Fruit fly (Drosophila melanogaster) whole organism, embryonic: Measurements from ENCODE around the gene Lamtor5.

ENCODE experiments used
- Abd-B ChIP-seq: fragments of 200-800 bp; sonication (Bioruptor generic); optimal IDR thresholded peaks from 2 replicates; lab custom pipeline; 2018; ENCODE audit warnings: missing biosample characterization, mild to moderate bottlenecking, missing genetic modification characterization, moderate library complexity
- CG1024 ChIP-seq: fragments of 200-800 bp; sonication (Bioruptor generic); IDR thresholded peaks from 2 replicates; pipeline ENCODE4 v1.3.6; 2022; ENCODE audit warnings: missing biosample characterization, missing genetic modification characterization
- CG11504 ChIP-seq: fragments of 200-800 bp; sonication (Bioruptor generic); optimal IDR thresholded peaks from 3 replicates; lab custom pipeline; 2019; ENCODE audit warnings: missing biosample characterization, mild to moderate bottlenecking, missing genetic modification characterization, moderate library complexity
- CG13287 ChIP-seq: fragments of 200-800 bp; sonication (Bioruptor generic); IDR thresholded peaks from 2 replicates; pipeline ENCODE4 v1.3.6; 2022; ENCODE audit warnings: missing biosample characterization, missing genetic modification characterization; ENCODE audit not compliant: partially characterized antibody
- CG14014 ChIP-seq: fragments of 200-800 bp; sonication (Bioruptor generic); IDR thresholded peaks from 2 replicates; pipeline ENCODE4 v1.3.6; 2022; ENCODE audit warnings: missing biosample characterization, missing genetic modification characterization
- CG14710 ChIP-seq: fragments of 200-800 bp; sonication (Bioruptor generic); optimal IDR thresholded peaks from 3 replicates; lab custom pipeline; 2019; ENCODE audit warnings: missing biosample characterization, mild to moderate bottlenecking, missing genetic modification characterization, moderate library complexity
- CG15073 ChIP-seq: fragments of 200-800 bp; sonication (Bioruptor generic); optimal IDR thresholded peaks from 2 replicates; lab custom pipeline; 2016; ENCODE audit warnings: missing biosample characterization, missing genetic modification characterization
- CG15269 ChIP-seq: fragments of 200-800 bp; sonication (Bioruptor generic); optimal IDR thresholded peaks from 2 replicates; lab custom pipeline; 2018; ENCODE audit warnings: missing biosample characterization, mild to moderate bottlenecking, missing genetic modification characterization, moderate library complexity
- CG18476 ChIP-seq: fragments of 200-800 bp; sonication (Bioruptor generic); optimal IDR thresholded peaks from 2 replicates; lab custom pipeline; 2016; ENCODE audit warnings: missing biosample characterization, mild to moderate bottlenecking, missing genetic modification characterization
- CG30020 ChIP-seq: fragments of 200-800 bp; optimal IDR thresholded peaks from 2 replicates; lab custom pipeline; 2019; ENCODE audit warnings: missing biosample characterization, mild to moderate bottlenecking, missing genetic modification characterization, moderate library complexity
- CG30431 ChIP-seq: fragments of 200-800 bp; sonication (Bioruptor generic); optimal IDR thresholded peaks from 2 replicates; lab custom pipeline; 2017; ENCODE audit warnings: missing biosample characterization, missing genetic modification characterization
- CG31365 ChIP-seq: fragments of 200-800 bp; sonication (Bioruptor generic); optimal IDR thresholded peaks from 2 replicates; lab custom pipeline; 2018; ENCODE audit warnings: missing biosample characterization, mild to moderate bottlenecking, missing genetic modification characterization
- CG32767 ChIP-seq: fragments of 200-800 bp; sonication (Bioruptor generic); IDR thresholded peaks from 2 replicates; pipeline ENCODE4 v1.3.6; 2022; ENCODE audit warnings: missing biosample characterization, missing genetic modification characterization
- CG3407 ChIP-seq: fragments of 200-800 bp; sonication (Bioruptor generic); optimal IDR thresholded peaks from 2 replicates; lab custom pipeline; 2018; ENCODE audit warnings: missing biosample characterization, mild to moderate bottlenecking, missing genetic modification characterization
- CG34376 ChIP-seq: fragments of 200-800 bp; sonication (Bioruptor generic); optimal IDR thresholded peaks from 2 replicates; lab custom pipeline; 2018; ENCODE audit warnings: missing biosample characterization, mild to moderate bottlenecking, missing genetic modification characterization
- CG42726 ChIP-seq: fragments of 200-800 bp; sonication (Bioruptor generic); IDR thresholded peaks from 2 replicates; pipeline ENCODE4 v1.3.6; 2022; ENCODE audit warnings: missing biosample characterization, missing genetic modification characterization; ENCODE audit not compliant: partially characterized antibody
- CG5245 ChIP-seq: fragments of 200-800 bp; sonication (Bioruptor generic); optimal IDR thresholded peaks from 3 replicates; lab custom pipeline; 2016; ENCODE audit warnings: missing biosample characterization, missing genetic modification characterization
- CG6654 ChIP-seq: fragments of 200-800 bp; sonication (Bioruptor generic); optimal IDR thresholded peaks from 2 replicates; lab custom pipeline; 2017; ENCODE audit warnings: missing biosample characterization, mild to moderate bottlenecking, missing genetic modification characterization
- CG6854 ChIP-seq: fragments of 200-800 bp; sonication (Bioruptor generic); optimal IDR thresholded peaks from 3 replicates; lab custom pipeline; 2017; ENCODE audit warnings: missing biosample characterization, mild to moderate bottlenecking, missing genetic modification characterization
- CG8089 ChIP-seq: fragments of 200-800 bp; sonication (Bioruptor generic); optimal IDR thresholded peaks from 3 replicates; lab custom pipeline; 2016; ENCODE audit warnings: missing biosample characterization, missing genetic modification characterization
- D19B ChIP-seq: fragments of 200-800 bp; sonication (Bioruptor generic); optimal IDR thresholded peaks from 2 replicates; lab custom pipeline; 2017; ENCODE audit warnings: missing biosample characterization, mild to moderate bottlenecking, missing genetic modification characterization
- Dad ChIP-seq: fragments of 200-800 bp; sonication (Bioruptor generic); optimal IDR thresholded peaks from 3 replicates; lab custom pipeline; 2016; ENCODE audit warnings: missing biosample characterization, missing genetic modification characterization
- Dll ChIP-seq: fragments of 200-800 bp; sonication (Bioruptor generic); IDR thresholded peaks from 4 replicates; pipeline ENCODE4 v1.3.6; 2022; ENCODE audit warnings: missing biosample characterization, missing genetic modification characterization; ENCODE audit not compliant: partially characterized antibody
- ERR ChIP-seq: fragments of 200-800 bp; sonication (Bioruptor generic); optimal IDR thresholded peaks from 2 replicates; lab custom pipeline; 2016; ENCODE audit warnings: missing biosample characterization, missing genetic modification characterization
- Fer3 ChIP-seq: fragments of 200-800 bp; sonication (Bioruptor generic); optimal IDR thresholded peaks from 2 replicates; lab custom pipeline; 2018; ENCODE audit warnings: missing biosample characterization, mild to moderate bottlenecking, missing genetic modification characterization, moderate library complexity
- H2.0 ChIP-seq: fragments of 200-800 bp; sonication (Bioruptor generic); IDR thresholded peaks from 2 replicates; pipeline ENCODE4 v1.3.6; 2022; ENCODE audit warnings: missing biosample characterization, missing genetic modification characterization
- HLHmδ ChIP-seq: fragments of 200-800 bp; sonication (Bioruptor generic); optimal IDR thresholded peaks from 2 replicates; lab custom pipeline; 2018; ENCODE audit warnings: missing biosample characterization, mild to moderate bottlenecking, missing genetic modification characterization, moderate library complexity
- Hand ChIP-seq: fragments of 200-800 bp; sonication (Bioruptor generic); optimal IDR thresholded peaks from 2 replicates; lab custom pipeline; 2017; ENCODE audit warnings: mild to moderate bottlenecking, missing biosample characterization, missing genetic modification reagents, missing genetic modification characterization
- Lpt ChIP-seq: fragments of >200 bp; optimal IDR thresholded peaks from 2 replicates; lab custom pipeline; 2018; ENCODE audit warnings: missing biosample characterization, missing genetic modification characterization
- MESR4 ChIP-seq: fragments of 200-800 bp; sonication (Bioruptor generic); optimal IDR thresholded peaks from 2 replicates; lab custom pipeline; 2018; ENCODE audit warnings: missing biosample characterization, mild to moderate bottlenecking, missing genetic modification characterization, moderate library complexity
- Nf-YC ChIP-seq: fragments of 200-800 bp; optimal IDR thresholded peaks from 3 replicates; lab custom pipeline; 2019; ENCODE audit warnings: missing biosample characterization, mild to moderate bottlenecking, missing genetic modification characterization, moderate library complexity
- NfI ChIP-seq: fragments of 200-800 bp; sonication (Bioruptor generic); optimal IDR thresholded peaks from 3 replicates; lab custom pipeline; 2018; ENCODE audit warnings: missing biosample characterization, mild to moderate bottlenecking, missing genetic modification characterization, moderate library complexity
- Oaz ChIP-seq: fragments of 200-800 bp; sonication (Bioruptor generic); IDR thresholded peaks from 2 replicates; pipeline ENCODE4 v1.3.6; 2022; ENCODE audit warnings: missing biosample characterization, missing genetic modification characterization
- Sry-β ChIP-seq: fragments of 200-800 bp; sonication (Bioruptor generic); optimal IDR thresholded peaks from 2 replicates; lab custom pipeline; 2018; ENCODE audit warnings: missing biosample characterization, mild to moderate bottlenecking, missing genetic modification characterization, moderate library complexity
- da ChIP-seq: fragments of 200-800 bp; sonication (Bioruptor generic); optimal IDR thresholded peaks from 2 replicates; lab custom pipeline; 2016; ENCODE audit warnings: missing biosample characterization, missing genetic modification characterization
- dati ChIP-seq: fragments of 200-800 bp; sonication (Bioruptor generic); IDR thresholded peaks from 2 replicates; pipeline ENCODE4 v1.3.6; 2022; ENCODE audit warnings: missing biosample characterization, missing genetic modification characterization
- dm ChIP-seq: fragments of 200-800 bp; sonication (Bioruptor generic); optimal IDR thresholded peaks from 3 replicates; lab custom pipeline; 2016; ENCODE audit warnings: missing biosample characterization, missing genetic modification characterization
- esg ChIP-seq: fragments of 200-800 bp; sonication (Bioruptor generic); conservative IDR thresholded peaks from 2 replicates; pipeline ENCODE4 v1.3.6; 2022; ENCODE audit warnings: missing biosample characterization, missing genetic modification characterization
- gro ChIP-seq: fragments of 200-800 bp; sonication (Bioruptor generic); optimal IDR thresholded peaks from 2 replicates; lab custom pipeline; 2016; ENCODE audit warnings: missing biosample characterization, missing genetic modification characterization
- kay ChIP-seq: fragments of 200-800 bp; sonication (Bioruptor generic); optimal IDR thresholded peaks from 2 replicates; lab custom pipeline; 2016; ENCODE audit warnings: missing biosample characterization, missing genetic modification characterization
- maf-S ChIP-seq: fragments of 200-800 bp; sonication (Bioruptor generic); optimal IDR thresholded peaks from 2 replicates; lab custom pipeline; 2016; ENCODE audit warnings: missing biosample characterization, missing genetic modification characterization
- mld ChIP-seq: fragments of 200-800 bp; sonication (Bioruptor generic); IDR thresholded peaks from 3 replicates; pipeline ENCODE4 v1.3.6; 2022; ENCODE audit warnings: missing biosample characterization, missing genetic modification characterization; ENCODE audit not compliant: partially characterized antibody
- pfk ChIP-seq: fragments of 200-800 bp; sonication (Bioruptor generic); optimal IDR thresholded peaks from 2 replicates; lab custom pipeline; 2018; ENCODE audit warnings: missing biosample characterization, mild to moderate bottlenecking, missing genetic modification characterization, moderate library complexity
- pros ChIP-seq: fragments of 200-800 bp; sonication (Bioruptor generic); optimal IDR thresholded peaks from 3 replicates; lab custom pipeline; 2019; ENCODE audit warnings: missing biosample characterization, mild to moderate bottlenecking, missing genetic modification characterization, moderate library complexity
- repo ChIP-seq: fragments of 200-800 bp; sonication (Bioruptor generic); optimal IDR thresholded peaks from 2 replicates; lab custom pipeline; 2016; ENCODE audit warnings: missing biosample characterization, missing genetic modification characterization
- row ChIP-seq: fragments of 200-800 bp; sonication (Bioruptor generic); IDR thresholded peaks from 3 replicates; pipeline ENCODE4 v1.3.6; 2022; ENCODE audit warnings: missing biosample characterization, missing genetic modification characterization
- sisA ChIP-seq: fragments of 200-800 bp; sonication (Bioruptor generic); IDR thresholded peaks from 2 replicates; pipeline ENCODE4 v1.3.6; 2022; ENCODE audit warnings: missing biosample characterization, missing genetic modification characterization
- sqz ChIP-seq: fragments of 200-800 bp; sonication (Bioruptor generic); optimal IDR thresholded peaks from 3 replicates; lab custom pipeline; 2018; ENCODE audit warnings: missing biosample characterization, mild to moderate bottlenecking, missing genetic modification characterization
- toy ChIP-seq: fragments of 200-800 bp; sonication (Bioruptor generic); IDR thresholded peaks from 2 replicates; pipeline ENCODE4 v1.3.6; 2022; ENCODE audit warnings: missing biosample characterization, missing genetic modification characterization
- zfh2 ChIP-seq: fragments of 200-800 bp; sonication (Bioruptor generic); optimal IDR thresholded peaks from 2 replicates; lab custom pipeline; 2016; ENCODE audit warnings: missing biosample characterization, missing genetic modification characterization

Lamtor5 gene

dm6 chrX:1879606-1880110 lies 20.9 kb upstream of the Lamtor5 start, which contains the start of gene CG14818 (continued):
- TF ChIP-seq Hand (GFP tag; lab: Kevin White, UChicago) (peak; percentile 48), Dll (GFP tag; lab: Robert Waterston, UW) (peak; percentile 95), toy (GFP tag; lab: Robert Waterston, UW) (no peak), dati (GFP tag; lab: Robert Waterston, UW) (no peak), sqz (GFP tag; lab: Kevin White, UChicago) (peak; percentile 80), CG13287 (GFP tag; lab: Robert Waterston, UW) (peak; percentile 87), CG6654 (GFP tag; lab: Kevin White, UChicago) (peak; percentile 17), esg (GFP tag; lab: Robert Waterston, UW) (peak; percentile 31; the same call in 1 of the 2 replicates), Abd-B (GFP tag; lab: Kevin White, UChicago) (peak; percentile 79), CG18476 (GFP tag; lab: Kevin White, UChicago) (no peak), CG8089 (GFP tag; lab: Kevin White, UChicago) (peak; percentile 27), zfh2 (GFP tag; lab: Kevin White, UChicago) (peak; percentile 72), CG5245 (GFP tag; lab: Kevin White, UChicago) (peak; percentile 23), CG42726 (GFP tag; lab: Robert Waterston, UW) (no peak; the same call in 1 of the 2 replicates), pros (GFP tag; lab: Kevin White, UChicago) (no peak), Oaz (GFP tag; lab: Robert Waterston, UW) (0 out of 2 replicates have a peak, but pooled peaks have one; percentile 19), MESR4 (GFP tag; lab: Kevin White, UChicago) (no peak), CG30431 (GFP tag; lab: Kevin White, UChicago) (peak; percentile 12), CG11504 (tag; lab: Kevin White, UChicago) (no peak), Sry-β (GFP tag; lab: Kevin White, UChicago) (peak; percentile 24), CG32767 (GFP tag; lab: Robert Waterston, UW) (no peak), Fer3 (tag; lab: Kevin White, UChicago) (peak; percentile 70), pfk (GFP tag; lab: Kevin White, UChicago) (no peak), CG31365 (no peak), Dad (GFP tag; lab: Kevin White, UChicago) (no peak), CG15073 (GFP tag; lab: Kevin White, UChicago) (no peak), CG14014 (no peak), CG6854 (GFP tag; lab: Kevin White, UChicago) (no peak), ERR (GFP tag; lab: Kevin White, UChicago) (peak; percentile 28), maf-S (GFP tag; lab: Kevin White, UChicago) (peak; percentile 59), CG30020 (tag; lab: Kevin White, UChicago) (no peak), mld (GFP tag; lab: Robert Waterston, UW) (peak; percentile 57; the same call in 1 of the 3 replicates), kay (GFP tag; lab: Kevin White, UChicago) (no peak), row (GFP tag; lab: Robert Waterston, UW) (peak; percentile 93), repo (GFP tag; lab: Kevin White, UChicago) (peak; percentile 52), H2.0 (GFP tag; lab: Robert Waterston, UW) (peak; percentile 44; the same call in 1 of the 2 replicates), CG14710 (tag; lab: Kevin White, UChicago) (peak; percentile 43), CG1024 (GFP tag; lab: Robert Waterston, UW) (no peak), Nf-YC (tag; lab: Kevin White, UChicago) (peak; percentile 90), gro (GFP tag; lab: Kevin White, UChicago) (peak; percentile 42), CG34376 (GFP tag; lab: Kevin White, UChicago) (peak; percentile 30), HLHmδ (no peak), CG3407 (GFP tag; lab: Kevin White, UChicago) (no peak), Lpt (GFP tag; lab: Kevin White, UChicago) (no peak), da (GFP tag; lab: Kevin White, UChicago) (no peak), sisA (GFP tag; lab: Robert Waterston, UW) (peak; percentile 52), D19B (peak; percentile 26), dm (peak; percentile 25), NfI (peak; percentile 53), CG15269 (peak; percentile 67)
